Worm (Caenorhabditis elegans): ENCODE data around the gene srt-29.

ce11 chrV:2753007-2753406, 34.1 kb upstream of the srt-29 start, which contains the start of gene srx-26:
- TF ChIP-seq him-1 (tag; optimal IDR thresholded peaks at IDR 0.05): no peak
- no peak for TF ChIP-seq dao-5 (tag; optimal IDR thresholded peaks at IDR 0.05)
- TF ChIP-seq W03F9.2 (tag; optimal IDR thresholded peaks at IDR 0.05): no peak
